Worm (Caenorhabditis elegans): ENCODE measurements around the gene cgr-1.

ce11 chrX:3602622-3603021 is 2.4 kb upstream of the cgr-1 start:
- TF ChIP-seq klf-2 (GFP tag; conservative IDR thresholded peaks at IDR 0.05) (no peak), flt-1 (GFP tag; IDR thresholded peaks at IDR 0.05) (no peak)

All from whole organism, midembryonic.